Worm (Caenorhabditis elegans) whole organism, L1 larva: ENCODE data around the gene ddx-19.

Source experiments
- aha-1 ChIP-seq: fragments of 150-350 bp; optimal IDR thresholded peaks from 2 replicates; lab custom pipeline; 2014; ENCODE audit warnings: missing biosample characterization, missing genetic modification characterization
- alr-1 ChIP-seq: fragments of 200-800 bp; sonication (Bioruptor generic); optimal IDR thresholded peaks from 2 replicates; lab custom pipeline; 2018; ENCODE audit warnings: borderline replicate concordance, mild to moderate bottlenecking, missing genetic modification characterization, missing compliant biosample characterization
- aly-2 ChIP-seq: fragments of 150-350 bp; optimal IDR thresholded peaks from 2 replicates; lab custom pipeline; 2014; ENCODE audit warnings: missing biosample characterization, missing genetic modification characterization
- ama-1 ChIP-seq: fragments of 150-350 bp; optimal IDR thresholded peaks from 2 replicates; lab custom pipeline; 2014
- lin-35 ChIP-seq, 2 experiments: fragments of 150-350 bp; optimal IDR thresholded peaks; 2 replicates each; lab custom pipeline; 2014; ENCODE audit warnings: missing biosample characterization in 2 of 2, missing genetic modification characterization in 2 of 2, missing genetic modification reagents in 2 of 2
- nhr-11 ChIP-seq: fragments of 150-350 bp; optimal IDR thresholded peaks from 2 replicates; lab custom pipeline; 2014; ENCODE audit warnings: missing biosample characterization, missing genetic modification characterization
- nhr-12 ChIP-seq: sonication (generic microtip); optimal IDR thresholded peaks from 2 replicates; lab custom pipeline; 2017; ENCODE audit warnings: missing biosample characterization, missing genetic modification characterization
- nhr-20 ChIP-seq: sonication (generic microtip); optimal IDR thresholded peaks from 2 replicates; lab custom pipeline; 2016; ENCODE audit warnings: mild to moderate bottlenecking, missing genetic modification characterization, missing compliant biosample characterization
- nhr-28 ChIP-seq: fragments of 150-350 bp; optimal IDR thresholded peaks from 2 replicates; lab custom pipeline; 2014; ENCODE audit warnings: missing biosample characterization, missing genetic modification characterization

DNA sequence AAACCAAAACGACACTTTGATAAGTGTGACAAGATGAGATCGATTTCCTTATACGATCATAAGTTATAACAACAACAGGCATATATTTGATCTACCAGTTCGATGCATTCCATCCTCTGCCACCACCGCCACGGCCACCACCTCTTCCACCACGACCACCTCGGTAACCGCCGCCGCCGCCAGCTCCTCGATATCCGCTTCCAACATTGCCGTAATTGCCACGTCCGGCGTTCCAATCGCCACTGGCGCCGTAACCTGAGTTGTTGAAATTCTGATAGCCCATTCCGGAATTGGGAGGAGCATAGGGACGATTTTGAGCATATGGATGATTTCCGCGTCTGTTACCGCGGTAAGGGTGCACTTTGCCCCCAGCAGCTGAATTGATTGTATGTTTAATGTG is 6.2 kb upstream of the ddx-19 start:
- no peak for TF ChIP-seq nhr-28 (tag; lab: Kevin White, UChicago)
- no peak for TF ChIP-seq ama-1 (lab: Kevin White, UChicago)
- TF ChIP-seq alr-1 (tag; lab: Kevin White, UChicago) = no peak
- TF ChIP-seq lin-35 (GFP tag; optimal IDR thresholded peaks at IDR 0.05; lab: Kevin White, UChicago) = no peak
- no peak for TF ChIP-seq aha-1 (tag; lab: Kevin White, UChicago)
- no peak for TF ChIP-seq nhr-20
- no peak for TF ChIP-seq nhr-11 (tag; lab: Kevin White, UChicago)
- no peak for TF ChIP-seq aly-2 (tag; lab: Kevin White, UChicago)
- no peak for TF ChIP-seq nhr-12 (tag; lab: Kevin White, UChicago)
